Worm (Caenorhabditis elegans) whole organism, early embryonic: Measurements from ENCODE around the gene oig-1.

ENCODE experiments used
- B0310.2 ChIP-seq: sonication (generic microtip); optimal IDR thresholded peaks from 2 replicates; lab custom pipeline; 2016; ENCODE audit warnings: mild to moderate bottlenecking, missing genetic modification characterization, missing compliant biosample characterization
- F13C5.2 ChIP-seq: sonication (generic microtip); optimal IDR thresholded peaks from 2 replicates; lab custom pipeline; 2017; ENCODE audit warnings: mild to moderate bottlenecking, missing genetic modification characterization, inconsistent platforms, missing compliant biosample characterization
- aly-1 ChIP-seq: sonication (generic microtip); optimal IDR thresholded peaks from 2 replicates; lab custom pipeline; 2016; ENCODE audit warnings: missing genetic modification characterization, missing compliant biosample characterization
- ama-1 ChIP-seq: fragments of 150-350 bp; optimal IDR thresholded peaks from 2 replicates; lab custom pipeline; 2014
- ceh-13 ChIP-seq: fragments of 200-800 bp; sonication (Bioruptor generic); optimal IDR thresholded peaks from 2 replicates; lab custom pipeline; 2018; ENCODE audit warnings: mild to moderate bottlenecking, missing genetic modification characterization, missing compliant biosample characterization
- ceh-36 ChIP-seq: sonication (generic microtip); optimal IDR thresholded peaks from 2 replicates; lab custom pipeline; 2016; ENCODE audit warnings: missing genetic modification characterization, inconsistent platforms, missing compliant biosample characterization
- flt-1 ChIP-seq: fragments of 200-800 bp; sonication (Bioruptor generic); IDR thresholded peaks from 2 replicates; pipeline ENCODE4 v1.3.6; 2022; ENCODE audit warnings: missing genetic modification characterization, missing compliant biosample characterization
- pes-1 ChIP-seq: fragments of 200-800 bp; sonication (Bioruptor generic); IDR thresholded peaks from 2 replicates; pipeline ENCODE4 v1.3.6; 2022; ENCODE audit warnings: missing genetic modification reagents, missing genetic modification characterization, missing compliant biosample characterization
- scrt-1 ChIP-seq: fragments of 200-800 bp; sonication (Bioruptor generic); IDR thresholded peaks from 2 replicates; pipeline ENCODE4 v1.3.6; 2022; ENCODE audit warnings: missing genetic modification characterization, missing compliant biosample characterization
- sea-1 ChIP-seq: fragments of 200-800 bp; sonication (Bioruptor generic); conservative IDR thresholded peaks from 2 replicates; pipeline ENCODE4 v1.3.6; 2022; ENCODE audit warnings: missing genetic modification characterization, missing compliant biosample characterization
- tbx-37 ChIP-seq: fragments of 200-800 bp; sonication (Bioruptor generic); conservative IDR thresholded peaks from 2 replicates; pipeline ENCODE4 v1.3.6; 2022; ENCODE audit warnings: missing genetic modification reagents, missing genetic modification characterization, missing compliant biosample characterization
- tra-4 ChIP-seq: sonication (generic microtip); optimal IDR thresholded peaks from 2 replicates; lab custom pipeline; 2017; ENCODE audit warnings: missing genetic modification characterization, missing compliant biosample characterization

DNA sequence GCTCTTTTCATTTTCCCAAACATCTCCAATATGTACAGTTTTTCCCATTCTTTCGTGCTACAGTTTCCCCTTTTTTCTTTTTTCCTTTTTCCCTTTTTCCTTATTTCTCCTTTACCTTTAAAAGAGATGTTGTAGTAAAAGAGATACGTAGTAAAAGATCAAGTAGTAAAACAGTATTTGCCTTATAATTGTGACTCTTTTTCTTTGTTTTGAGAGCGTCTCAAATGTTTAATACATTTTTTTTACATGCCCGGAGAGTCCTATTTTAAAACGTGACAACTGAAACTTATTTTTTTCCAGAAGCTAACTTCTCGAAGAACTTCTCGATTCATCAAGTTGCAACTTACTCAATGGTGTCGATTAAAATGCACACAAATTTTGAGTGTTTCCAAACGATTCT is 17.6 kb downstream of the oig-1 start, which contains the start of gene F23F12.12:
- TF ChIP-seq ama-1 (lab: Kevin White, UChicago) (no peak), ceh-13 (no peak), ceh-36 (no peak), flt-1 (GFP tag; lab: Robert Waterston, UW) (no peak), aly-1 (tag; lab: Kevin White, UChicago) (no peak), B0310.2 (tag; lab: Kevin White, UChicago) (no peak), tbx-37 (GFP tag; lab: Robert Waterston, UW) (no peak), F13C5.2 (tag; lab: Kevin White, UChicago) (no peak), scrt-1 (no peak), tra-4 (tag; lab: Kevin White, UChicago) (no peak), pes-1 (GFP tag; lab: Robert Waterston, UW) (no peak), sea-1 (GFP tag; lab: Robert Waterston, UW) (no peak)
